Fruit fly (Drosophila melanogaster): ENCODE data around the gene CG44013.

- TF ChIP-seq usp (GFP tag; optimal IDR thresholded peaks at IDR 0.05) (no peak), fru (GFP tag; optimal IDR thresholded peaks at IDR 0.05) (no peak), Abd-B (GFP tag; optimal IDR thresholded peaks at IDR 0.05) (no peak), sv (GFP tag; optimal IDR thresholded peaks at IDR 0.05) (no peak)
Observed at dm6 chr3R:15482858-15483257, 26.9 kb downstream of the CG44013 start, which contains the start of gene Rh6.
